Worm (Caenorhabditis elegans) whole organism, L3 larva: ENCODE data around the gene irg-2.

Experiments used
- R02D3.7 ChIP-seq: fragments of 150-350 bp; optimal IDR thresholded peaks from 2 replicates; lab custom pipeline; 2014; ENCODE audit warnings: missing biosample characterization, missing genetic modification characterization
- aly-2 ChIP-seq: fragments of 150-350 bp; optimal IDR thresholded peaks from 2 replicates; lab custom pipeline; 2014; ENCODE audit warnings: missing biosample characterization, missing genetic modification characterization
- ama-1 ChIP-seq: fragments of 150-350 bp; optimal IDR thresholded peaks from 2 replicates; lab custom pipeline; 2018
- ceh-16 ChIP-seq: sonication (generic microtip); optimal IDR thresholded peaks from 2 replicates; lab custom pipeline; 2017; ENCODE audit warnings: missing biosample characterization, missing genetic modification characterization
- ceh-28 ChIP-seq: fragments of 150-350 bp; optimal IDR thresholded peaks from 2 replicates; lab custom pipeline; 2014; ENCODE audit warnings: missing biosample characterization, missing genetic modification reagents, missing genetic modification characterization
- ceh-82 ChIP-seq: fragments of 150-350 bp; optimal IDR thresholded peaks from 2 replicates; lab custom pipeline; 2014; ENCODE audit warnings: missing biosample characterization, missing genetic modification characterization
- ceh-9 ChIP-seq: sonication (generic microtip); optimal IDR thresholded peaks from 2 replicates; lab custom pipeline; 2018; ENCODE audit warnings: missing biosample characterization, missing genetic modification characterization
- egl-27 ChIP-seq: sonication (generic microtip); optimal IDR thresholded peaks from 4 replicates; lab custom pipeline; 2017; ENCODE audit warnings: missing biosample characterization, missing genetic modification reagents, missing genetic modification characterization
- egl-5 ChIP-seq: fragments of 150-350 bp; optimal IDR thresholded peaks from 2 replicates; lab custom pipeline; 2017; ENCODE audit warnings: missing biosample characterization, missing genetic modification reagents, missing genetic modification characterization, inconsistent platforms
- elt-1 ChIP-seq: fragments of 150-350 bp; optimal IDR thresholded peaks from 2 replicates; lab custom pipeline; 2014; ENCODE audit warnings: missing biosample characterization, missing genetic modification characterization
- elt-2 ChIP-seq: sonication (generic microtip); optimal IDR thresholded peaks from 2 replicates; lab custom pipeline; 2016; ENCODE audit warnings: missing genetic modification reagents, mild to moderate bottlenecking, missing genetic modification characterization, missing compliant biosample characterization
- eor-1 ChIP-seq, 2 experiments: fragments of 150-350 bp; optimal IDR thresholded peaks; 2 replicates each; lab custom pipeline; 2014 to 2018; ENCODE audit warnings: missing biosample characterization in 2 of 2, missing genetic modification characterization in 2 of 2
- fkh-2 ChIP-seq: fragments of 150-350 bp; optimal IDR thresholded peaks from 2 replicates; lab custom pipeline; 2014; ENCODE audit warnings: missing biosample characterization, missing genetic modification reagents, missing genetic modification characterization
- fos-1 ChIP-seq: fragments of 150-350 bp; optimal IDR thresholded peaks from 2 replicates; lab custom pipeline; 2014; ENCODE audit warnings: missing biosample characterization, missing genetic modification characterization
- jun-1 ChIP-seq: fragments of 150-350 bp; optimal IDR thresholded peaks from 2 replicates; lab custom pipeline; 2014; ENCODE audit warnings: missing biosample characterization, missing genetic modification reagents, missing genetic modification characterization
- lin-15B ChIP-seq: fragments of 150-350 bp; optimal IDR thresholded peaks from 2 replicates; lab custom pipeline; 2014; ENCODE audit warnings: missing biosample characterization, missing genetic modification characterization
- mdl-1 ChIP-seq: fragments of 150-350 bp; optimal IDR thresholded peaks from 2 replicates; lab custom pipeline; 2014; ENCODE audit warnings: missing biosample characterization, missing genetic modification characterization
- nfya-1 ChIP-seq: sonication (generic microtip); optimal IDR thresholded peaks from 2 replicates; lab custom pipeline; 2017; ENCODE audit warnings: missing genetic modification characterization, mild to moderate bottlenecking, missing compliant biosample characterization, antibody characterized with exemption, moderate library complexity; ENCODE audit not compliant: insufficient read depth
- nhr-12 ChIP-seq: fragments of 150-350 bp; optimal IDR thresholded peaks from 2 replicates; lab custom pipeline; 2014; ENCODE audit warnings: missing biosample characterization, missing genetic modification characterization
- nhr-23 ChIP-seq: fragments of 150-350 bp; optimal IDR thresholded peaks from 2 replicates; lab custom pipeline; 2014; ENCODE audit warnings: missing biosample characterization, missing genetic modification reagents, missing genetic modification characterization
- nhr-237 ChIP-seq: fragments of 150-350 bp; optimal IDR thresholded peaks from 2 replicates; lab custom pipeline; 2014; ENCODE audit warnings: missing biosample characterization, missing genetic modification characterization
- nhr-28 ChIP-seq: fragments of 150-350 bp; optimal IDR thresholded peaks from 2 replicates; lab custom pipeline; 2014; ENCODE audit warnings: missing biosample characterization, missing genetic modification characterization
- nhr-43 ChIP-seq: sonication (generic microtip); optimal IDR thresholded peaks from 2 replicates; lab custom pipeline; 2016; ENCODE audit warnings: mild to moderate bottlenecking, missing genetic modification characterization, missing compliant biosample characterization; ENCODE audit not compliant: poor library complexity, severe bottlenecking
- nhr-67 ChIP-seq: fragments of 150-350 bp; optimal IDR thresholded peaks from 2 replicates; lab custom pipeline; 2014; ENCODE audit warnings: missing biosample characterization, missing genetic modification characterization
- nhr-76 ChIP-seq: fragments of 150-350 bp; sonication (generic microtip); optimal IDR thresholded peaks from 5 replicates; lab custom pipeline; 2014; ENCODE audit warnings: missing biosample characterization, missing genetic modification characterization
- nhr-77 ChIP-seq: fragments of 150-350 bp; optimal IDR thresholded peaks from 2 replicates; lab custom pipeline; 2014; ENCODE audit warnings: missing biosample characterization, missing genetic modification characterization
- pha-4 ChIP-seq: fragments of 150-350 bp; optimal IDR thresholded peaks from 2 replicates; lab custom pipeline; 2014; ENCODE audit warnings: missing biosample characterization, missing genetic modification reagents, missing genetic modification characterization
- pqm-1 ChIP-seq: fragments of 150-350 bp; optimal IDR thresholded peaks from 2 replicates; lab custom pipeline; 2017; ENCODE audit warnings: missing biosample characterization, missing genetic modification characterization, inconsistent platforms
- sea-2 ChIP-seq: fragments of 150-350 bp; sonication (generic microtip); optimal IDR thresholded peaks from 4 replicates; lab custom pipeline; 2014; ENCODE audit warnings: missing biosample characterization, missing genetic modification reagents, missing genetic modification characterization
- snpc-4 ChIP-seq: fragments of 150-350 bp; optimal IDR thresholded peaks from 2 replicates; lab custom pipeline; 2014; ENCODE audit warnings: missing biosample characterization, missing genetic modification characterization
- tbx-2 ChIP-seq: sonication (generic microtip); optimal IDR thresholded peaks from 2 replicates; lab custom pipeline; 2016; ENCODE audit warnings: mild to moderate bottlenecking, missing genetic modification characterization, missing compliant biosample characterization
- unc-39 ChIP-seq: sonication (generic microtip); optimal IDR thresholded peaks from 4 replicates; lab custom pipeline; 2017; ENCODE audit warnings: missing biosample characterization, missing genetic modification characterization
- zag-1 ChIP-seq: fragments of 150-350 bp; optimal IDR thresholded peaks from 2 replicates; lab custom pipeline; 2014; ENCODE audit warnings: missing biosample characterization, missing genetic modification characterization
- ztf-11 ChIP-seq: fragments of 150-350 bp; optimal IDR thresholded peaks from 2 replicates; lab custom pipeline; 2014; ENCODE audit warnings: missing biosample characterization, missing genetic modification characterization
- ztf-4 ChIP-seq: fragments of 150-350 bp; optimal IDR thresholded peaks from 2 replicates; lab custom pipeline; 2014; ENCODE audit warnings: missing biosample characterization, missing genetic modification characterization

The irg-2 gene

DNA sequence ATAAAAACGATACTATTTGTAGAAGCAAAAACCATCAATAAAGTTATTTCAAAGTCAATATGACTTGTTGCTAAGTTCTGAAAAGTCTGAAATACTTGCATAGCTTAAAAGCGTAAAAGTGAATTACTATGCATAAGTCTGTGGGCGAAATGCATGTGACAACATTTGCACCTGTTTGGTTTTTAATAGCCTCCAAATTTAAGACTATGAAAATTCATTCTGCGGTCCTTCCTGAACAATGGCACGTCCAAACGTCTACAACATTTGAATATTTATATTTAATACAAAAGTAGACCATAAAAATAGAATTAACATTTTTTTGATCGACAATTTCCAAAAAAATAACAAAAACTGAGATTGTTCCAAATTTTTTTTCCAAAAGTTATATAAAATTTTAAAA lies 20.2 kb upstream of the irg-2 start, which contains the start of gene K09D9.14:
TSS of gene K09D9.14 (minus strand) at position 101 of the 400 bp plus-strand sequence.
- TF ChIP-seq nhr-43 (tag; lab: Kevin White, UChicago) (no peak), ztf-11 (tag; lab: Kevin White, UChicago) (no peak), ztf-4 (tag; lab: Kevin White, UChicago) (no peak), nhr-76 (no peak), R02D3.7 (tag; lab: Kevin White, UChicago) (no peak), nhr-12 (no peak), tbx-2 (tag; lab: Kevin White, UChicago) (no peak), snpc-4 (no peak), ceh-9 (tag; lab: Kevin White, UChicago) (no peak), jun-1 (tag; lab: Kevin White, UChicago) (no peak), zag-1 (tag; lab: Kevin White, UChicago) (no peak), ceh-82 (tag; lab: Kevin White, UChicago) (no peak), fkh-2 (tag; lab: Kevin White, UChicago) (no peak), unc-39 (tag; lab: Kevin White, UChicago) (no peak), pqm-1 (no peak)

DNA sequence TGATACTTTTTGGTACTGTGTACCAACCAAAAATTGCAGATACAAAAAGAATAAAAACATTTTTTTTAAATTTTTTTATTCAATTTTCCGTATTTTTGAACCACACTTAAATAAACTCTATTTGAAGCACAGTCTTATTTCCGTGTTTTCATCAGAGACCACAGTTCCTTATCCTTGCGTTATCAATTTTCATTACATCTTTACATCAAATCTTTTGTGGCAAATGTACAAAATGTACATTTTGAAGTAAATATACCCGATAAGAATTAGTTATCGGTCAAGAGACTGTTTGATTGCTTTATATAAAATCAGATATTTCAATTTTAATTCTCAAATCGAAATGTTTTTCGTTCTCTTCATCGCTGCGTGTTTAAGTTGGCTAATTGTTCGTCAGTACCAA lies 19.7 kb upstream of the irg-2 start, which contains the start of gene cyp-35A3:
TSS of gene cyp-35A3 (plus strand) at position 301 of the 400 bp plus-strand sequence.
- TF ChIP-seq snpc-4 (no peak), nhr-67 (tag; lab: Kevin White, UChicago) (no peak), ama-1 (lab: Kevin White, UChicago) (no peak), ceh-28 (tag; lab: Kevin White, UChicago) (no peak), fos-1 (no peak), aly-2 (tag; lab: Kevin White, UChicago) (no peak), nhr-237 (tag; lab: Kevin White, UChicago) (no peak), ztf-4 (tag; lab: Kevin White, UChicago) (no peak), pha-4 (tag; lab: Kevin White, UChicago) (no peak), mdl-1 (tag; lab: Kevin White, UChicago) (no peak), lin-15B (tag; lab: Kevin White, UChicago) (no peak), tbx-2 (tag; lab: Kevin White, UChicago) (no peak)
- TF ChIP-seq, all 47 proteins: peak for 0

DNA sequence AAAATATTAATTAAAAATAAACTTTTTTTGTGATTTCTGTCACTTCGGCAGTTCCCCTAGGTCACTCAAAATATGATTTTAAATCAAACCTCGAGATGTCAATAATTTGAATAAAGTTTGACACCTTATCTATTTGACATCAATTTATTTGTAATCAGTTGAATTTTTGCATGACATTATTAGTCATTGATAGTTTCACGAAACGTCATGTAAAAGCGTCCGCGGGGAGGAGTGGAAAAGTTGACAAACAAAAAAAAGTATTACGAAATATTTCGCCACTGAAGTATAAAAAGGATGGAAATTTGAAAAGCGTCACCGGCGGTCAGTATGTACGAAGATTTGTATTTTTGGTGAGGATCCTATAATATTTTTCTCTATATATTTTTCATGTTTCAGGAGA lies 17.2 kb upstream of the irg-2 start, which contains the start of gene K09D9.1:
TSS of gene K09D9.1 (plus strand) at position 271 of the 400 bp plus-strand sequence.
- TF ChIP-seq elt-2 (peak; percentile 92), tbx-2 (tag; lab: Kevin White, UChicago) (no peak), jun-1 (tag; lab: Kevin White, UChicago) (peak; percentile 64), pqm-1 (peak; percentile 81), lin-15B (tag; lab: Kevin White, UChicago) (no peak)
- TF ChIP-seq, all 47 proteins: peak for 3

DNA sequence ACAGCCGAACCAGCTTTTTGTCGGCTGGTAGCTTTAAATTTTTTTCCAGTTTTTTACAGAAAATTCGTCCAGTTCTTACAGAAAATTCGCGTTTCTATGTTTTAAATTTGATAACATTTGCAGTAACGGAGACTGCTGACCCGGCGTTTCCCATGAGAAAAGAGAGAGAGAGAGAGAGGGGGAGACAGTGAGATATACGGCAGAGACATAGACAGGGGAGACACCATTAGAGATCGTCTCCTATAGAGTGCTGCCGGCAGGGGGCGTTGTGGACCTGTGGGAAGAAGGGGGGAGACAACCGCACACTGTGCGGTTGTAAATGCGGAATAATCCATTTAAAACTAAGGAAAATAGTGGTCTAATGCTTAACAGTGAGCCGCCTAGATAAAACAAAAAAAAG lies 12.4 kb upstream of the irg-2 start:
- TF ChIP-seq nfya-1 (peak; percentile 87), elt-2 (peak; percentile 30), sea-2 (GFP tag; lab: Kevin White, UChicago) (no peak), fos-1 (no peak)
- TF ChIP-seq, all 47 proteins: peak for 2

DNA sequence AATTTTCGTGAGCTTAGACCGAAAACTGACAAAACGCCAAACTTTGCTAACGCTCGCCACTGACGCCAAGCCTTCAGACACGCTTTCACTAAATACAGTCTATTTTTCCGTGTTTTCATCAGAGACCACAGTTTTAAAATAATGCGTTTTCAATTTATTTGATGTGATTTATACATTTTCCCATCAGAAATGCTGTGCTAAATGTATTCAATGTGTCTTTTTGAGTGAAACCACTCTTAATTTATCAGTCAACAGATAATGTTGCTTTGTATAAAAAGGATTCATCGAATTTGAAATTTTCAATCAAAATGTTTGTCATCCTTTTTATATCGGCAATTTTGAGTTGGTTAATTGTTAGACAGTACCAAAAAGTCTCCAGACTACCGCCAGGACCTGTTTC lies 10.7 kb upstream of the irg-2 start, which contains the start of gene cyp-35A4:
TSS of gene cyp-35A4 (plus strand) at position 301 of the 400 bp plus-strand sequence.
- no peak for TF ChIP-seq nfya-1
- TF ChIP-seq nhr-23 (tag; lab: Kevin White, UChicago) = no peak
- TF ChIP-seq nhr-77 (tag; lab: Kevin White, UChicago) = no peak
- no peak for TF ChIP-seq sea-2 (GFP tag; lab: Kevin White, UChicago)

DNA sequence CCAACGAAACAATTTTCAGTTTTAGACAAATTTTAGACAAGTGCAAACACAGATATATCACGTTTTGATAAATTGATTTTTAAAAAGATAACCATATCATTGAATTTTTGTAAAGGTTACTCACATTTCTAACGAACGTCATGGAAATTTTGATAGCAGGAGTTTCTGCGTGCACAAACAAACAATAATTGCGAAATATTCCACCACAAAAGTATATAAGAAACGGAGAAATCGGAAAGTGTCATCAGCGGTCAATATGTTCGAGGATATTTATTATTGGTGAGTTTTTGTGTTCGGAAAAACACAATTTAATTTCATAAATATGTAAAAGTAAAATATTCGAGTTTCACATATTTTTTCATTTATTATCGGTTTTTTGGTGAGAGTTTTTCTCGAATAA lies 7.7 kb upstream of the irg-2 start, which contains the start of gene C49G7.7:
TSS of gene C49G7.7 (plus strand) at position 174 of the 400 bp plus-strand sequence.
- TF ChIP-seq eor-1 (tag; optimal IDR thresholded peaks at IDR 0.05; lab: Kevin White, UChicago) = no peak
- TF ChIP-seq jun-1 (tag; lab: Kevin White, UChicago) = no peak
- TF ChIP-seq egl-5 = no peak
- TF ChIP-seq elt-1 (tag; lab: Kevin White, UChicago) = no peak
- TF ChIP-seq nhr-28 = no peak
- no peak for TF ChIP-seq ceh-82 (tag; lab: Kevin White, UChicago)
- TF ChIP-seq pha-4 (tag; lab: Kevin White, UChicago) = no peak
- no peak for TF ChIP-seq ceh-16 (tag; lab: Kevin White, UChicago)
- TF ChIP-seq nhr-67 (tag; lab: Kevin White, UChicago) = no peak
- no peak for TF ChIP-seq ama-1 (lab: Kevin White, UChicago)
- no peak for TF ChIP-seq fkh-2 (tag; lab: Kevin White, UChicago)
- TF ChIP-seq sea-2 (GFP tag; lab: Kevin White, UChicago) = no peak
- TF ChIP-seq snpc-4 = no peak
- TF ChIP-seq ceh-9 (tag; lab: Kevin White, UChicago) = no peak
- TF ChIP-seq egl-27 = no peak
- TF ChIP-seq, all 47 proteins: peak for 0
